Worm (Caenorhabditis elegans) whole organism, dauer: Measurements from ENCODE around the gene crh-1.

Source experiments
- unc-62 ChIP-seq: sonication (generic microtip); optimal IDR thresholded peaks from 2 replicates; lab custom pipeline; 2017; ENCODE audit warnings: missing biosample characterization, missing genetic modification reagents, missing genetic modification characterization

crh-1 gene

ce11 chrIII:11657185-11657817, at the start of gene crh-1:
Gene crh-1 (plus strand): TSS chrIII:11657767.
- TF ChIP-seq unc-62 (GFP tag; lab: Kevin White, UChicago), result no peak

ce11 chrIII:11607870-11608269, 49.7 kb upstream of the crh-1 start, which contains the start of gene Y66D12A.1:
Gene Y66D12A.1 (plus strand): TSS chrIII:11608170.
- TF ChIP-seq unc-62 (GFP tag; lab: Kevin White, UChicago), result no peak

ce11 chrIII:11609568-11609967, 48.0 kb upstream of the crh-1 start, which contains the start of gene Y66D12A.30:
Gene Y66D12A.30 (plus strand): TSS chrIII:11609868.
- TF ChIP-seq unc-62 (GFP tag; lab: Kevin White, UChicago), result no peak

- no peak for TF ChIP-seq unc-62 (GFP tag; lab: Kevin White, UChicago)
These were observed 45.8 kb upstream of the crh-1 start for ce11 chrIII:11611618-11612247.

- TF ChIP-seq unc-62 (GFP tag; lab: Kevin White, UChicago), result no peak
These were observed 45.2 kb upstream of the crh-1 start, which contains the start of the genes Y66A7A.9 and Y66A7A.4 for ce11 chrIII:11612371-11612770. Gene Y66A7A.9 (minus strand): TSS chrIII:11612471. Gene Y66A7A.4 (plus strand): TSS chrIII:11612607.

ce11 chrIII:11614874-11615273, 42.7 kb upstream of the crh-1 start:
- TF ChIP-seq unc-62 (GFP tag; lab: Kevin White, UChicago), result no peak

ce11 chrIII:11615802-11616201, 41.8 kb upstream of the crh-1 start:
- TF ChIP-seq unc-62 (GFP tag; lab: Kevin White, UChicago), result no peak

ce11 chrIII:11616446-11616845, 41.1 kb upstream of the crh-1 start, which contains the start of gene ceh-91:
Gene ceh-91 (plus strand): TSS chrIII:11616746.
- TF ChIP-seq unc-62 (GFP tag; lab: Kevin White, UChicago), result no peak

- no peak for TF ChIP-seq unc-62 (GFP tag; lab: Kevin White, UChicago)
These were observed 32.7 kb upstream of the crh-1 start, which contains the start of gene gly-8 for ce11 chrIII:11624838-11625292. Gene gly-8 (plus strand): TSS chrIII:11625242.

- no peak for TF ChIP-seq unc-62 (GFP tag; lab: Kevin White, UChicago)
These were observed 29.9 kb upstream of the crh-1 start for ce11 chrIII:11627631-11628030.

ce11 chrIII:11629354-11629753, 28.2 kb upstream of the crh-1 start, which contains the start of gene Y66A7A.7:
Gene Y66A7A.7 (minus strand): TSS chrIII:11629454.
- no peak for TF ChIP-seq unc-62 (GFP tag; lab: Kevin White, UChicago)

ce11 chrIII:11631111-11631510, 26.5 kb upstream of the crh-1 start:
- TF ChIP-seq unc-62 (GFP tag; lab: Kevin White, UChicago), result no peak

ce11 chrIII:11632376-11632775, 25.2 kb upstream of the crh-1 start:
- no peak for TF ChIP-seq unc-62 (GFP tag; lab: Kevin White, UChicago)

ce11 chrIII:11633444-11633843, 24.1 kb upstream of the crh-1 start:
- no peak for TF ChIP-seq unc-62 (GFP tag; lab: Kevin White, UChicago)

ce11 chrIII:11635000-11635399, 22.6 kb upstream of the crh-1 start:
- TF ChIP-seq unc-62 (GFP tag; lab: Kevin White, UChicago), result no peak

ce11 chrIII:11636740-11637139, 20.8 kb upstream of the crh-1 start, which contains the start of gene tbx-33:
Gene tbx-33 (minus strand): TSS chrIII:11636840.
- no peak for TF ChIP-seq unc-62 (GFP tag; lab: Kevin White, UChicago)
